Fruit fly (Drosophila melanogaster): ENCODE data around the gene Jon65Ai.

The Jon65Ai gene

DNA sequence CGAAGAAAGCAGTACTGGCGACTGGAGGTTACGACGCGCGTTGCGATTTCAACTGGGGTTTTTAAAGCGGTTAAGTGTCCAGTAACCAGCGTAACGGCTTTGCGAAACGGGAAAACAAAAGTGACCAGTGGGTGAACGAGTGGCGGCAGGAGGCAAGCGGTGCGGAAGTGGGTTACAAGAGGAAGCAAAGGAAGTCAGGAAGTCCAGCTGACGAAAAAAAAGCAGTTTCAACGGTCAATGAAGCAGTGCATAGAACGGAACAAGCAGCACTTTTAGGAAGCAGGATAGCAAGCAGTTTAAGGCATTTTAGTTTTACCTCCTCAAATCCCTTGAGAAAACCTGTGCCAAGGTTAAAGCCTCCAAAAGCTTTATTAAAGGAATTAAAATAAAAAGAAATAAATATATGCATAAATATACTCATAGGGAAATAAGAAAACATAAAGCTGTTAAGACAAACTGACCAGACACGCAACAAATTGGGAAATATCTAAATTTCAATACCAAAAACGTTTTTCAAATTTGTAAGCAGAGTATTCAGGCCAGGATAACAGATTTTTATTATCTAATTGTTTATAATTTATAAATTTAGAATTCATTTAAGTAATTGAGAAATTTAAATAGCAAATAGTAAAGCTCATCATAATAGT lies 4.9 kb upstream of the Jon65Ai start, which contains the start of gene CG6592 (continued):
- TF ChIP-seq CG12744 (GFP tag; optimal IDR thresholded peaks at IDR 0.05) (peak; percentile 4), CG10366 (GFP tag; IDR thresholded peaks at IDR 0.05) (peak; percentile 36; the same call in 1 of the 2 replicates), CG4707 (GFP tag; optimal IDR thresholded peaks at IDR 0.05) (no peak), lbe (GFP tag; optimal IDR thresholded peaks at IDR 0.05) (no peak), onecut (GFP tag; IDR thresholded peaks at IDR 0.05) (0 out of 2 replicates have a peak, but pooled peaks have one; percentile 13), Fer2 (tag; optimal IDR thresholded peaks at IDR 0.05) (no peak), sug (tag; optimal IDR thresholded peaks at IDR 0.05) (no peak), CG1647 (GFP tag; optimal IDR thresholded peaks at IDR 0.05) (no peak), jumu (GFP tag; optimal IDR thresholded peaks at IDR 0.05) (no peak), HmgZ (tag; optimal IDR thresholded peaks at IDR 0.05) (no peak), scrt (GFP tag; optimal IDR thresholded peaks at IDR 0.05) (no peak), prd (optimal IDR thresholded peaks at IDR 0.05) (no peak), prd (GFP tag; IDR thresholded peaks at IDR 0.05) (peak; percentile 76), Mad (GFP tag; optimal IDR thresholded peaks at IDR 0.05) (peak; percentile 45), Lhr (GFP tag; optimal IDR thresholded peaks at IDR 0.05) (peak; percentile 40), CG10959 (GFP tag; IDR thresholded peaks at IDR 0.05) (peak; percentile 49; the same call in 1 of the 2 replicates), vnd (GFP tag; IDR thresholded peaks at IDR 0.05; ENCODE audit: partially characterized antibody) (no peak), wek (GFP tag; optimal IDR thresholded peaks at IDR 0.05) (peak; percentile 20), Aef1 (GFP tag; IDR thresholded peaks at IDR 0.05) (no peak), CG11560 (tag; IDR thresholded peaks at IDR 0.05) (no peak), CG3838 (GFP tag; optimal IDR thresholded peaks at IDR 0.05) (no peak), MESR4 (GFP tag; optimal IDR thresholded peaks at IDR 0.05) (no peak), chif (GFP tag; optimal IDR thresholded peaks at IDR 0.05) (peak; percentile 36 to 77), CG8290 (GFP tag; optimal IDR thresholded peaks at IDR 0.05) (peak; percentile 81), CG8290 (tag; optimal IDR thresholded peaks at IDR 0.05) (peak; percentile 60 to 84), ac (GFP tag; optimal IDR thresholded peaks at IDR 0.05) (peak; percentile 82), CoRest (tag; optimal IDR thresholded peaks at IDR 0.05) (peak; percentile 58), CG12071 (GFP tag; optimal IDR thresholded peaks at IDR 0.05) (no peak), CG2202 (tag; optimal IDR thresholded peaks at IDR 0.05) (peak; percentile 16), CG10565 (GFP tag; optimal IDR thresholded peaks at IDR 0.05) (no peak), fd3F (GFP tag; optimal IDR thresholded peaks at IDR 0.05) (no peak), B-H2 (GFP tag; optimal IDR thresholded peaks at IDR 0.05) (no peak), bowl (GFP tag; IDR thresholded peaks at IDR 0.05) (no peak), CG10321 (GFP tag; IDR thresholded peaks at IDR 0.05) (no peak), Jarid2 (GFP tag; optimal IDR thresholded peaks at IDR 0.05) (no peak), CG15269 (tag; optimal IDR thresholded peaks at IDR 0.05) (no peak), CG1603 (tag; optimal IDR thresholded peaks at IDR 0.05) (peak; percentile 52), pho (GFP tag; optimal IDR thresholded peaks at IDR 0.05) (no peak), zen (tag; optimal IDR thresholded peaks at IDR 0.05) (peak; percentile 80), D19B (GFP tag; optimal IDR thresholded peaks at IDR 0.05) (no peak), CG18619 (GFP tag; optimal IDR thresholded peaks at IDR 0.05) (peak; percentile 44), Hmr (GFP tag; optimal IDR thresholded peaks at IDR 0.05) (no peak), CG18599 (GFP tag; optimal IDR thresholded peaks at IDR 0.05) (no peak), Spps (tag; optimal IDR thresholded peaks at IDR 0.05) (no peak), eyg (GFP tag; optimal IDR thresholded peaks at IDR 0.05) (no peak), ind (GFP tag; optimal IDR thresholded peaks at IDR 0.05) (no peak), CG5953 (GFP tag; IDR thresholded peaks at IDR 0.05) (no peak), fru (optimal IDR thresholded peaks at IDR 0.05) (no peak), NK7.1 (GFP tag; optimal IDR thresholded peaks at IDR 0.05) (no peak), pb (GFP tag; optimal IDR thresholded peaks at IDR 0.05) (no peak), Mes4 (GFP tag; optimal IDR thresholded peaks at IDR 0.05) (peak; percentile 60)
